Worm (Caenorhabditis elegans) whole organism, mixed stage, embryonic: ENCODE results near the gene nhr-124.

Experiments used
- M03D4.4 ChIP-seq: sonication (generic microtip); optimal IDR thresholded peaks from 2 replicates; lab custom pipeline; 2017; ENCODE audit warnings: mild to moderate bottlenecking, missing genetic modification characterization, missing compliant biosample characterization
- bed-3 ChIP-seq: fragments of 200-800 bp; sonication (Bioruptor generic); optimal IDR thresholded peaks from 3 replicates; lab custom pipeline; 2018; ENCODE audit warnings: mild to moderate bottlenecking, missing genetic modification characterization, moderate library complexity, missing compliant biosample characterization
- blmp-1 ChIP-seq: fragments of 150-350 bp; optimal IDR thresholded peaks from 2 replicates; lab custom pipeline; 2014; ENCODE audit warnings: missing biosample characterization, missing genetic modification characterization
- ceh-39 ChIP-seq: fragments of 150-350 bp; optimal IDR thresholded peaks from 2 replicates; lab custom pipeline; 2014; ENCODE audit warnings: missing biosample characterization, missing genetic modification characterization
- ceh-43 ChIP-seq: fragments of 200-800 bp; sonication (Bioruptor generic); optimal IDR thresholded peaks from 2 replicates; lab custom pipeline; 2018; ENCODE audit warnings: mild to moderate bottlenecking, missing genetic modification characterization, moderate library complexity, missing compliant biosample characterization
- ceh-83 ChIP-seq: fragments of 200-800 bp; sonication (Bioruptor generic); optimal IDR thresholded peaks from 2 replicates; lab custom pipeline; 2018; ENCODE audit warnings: mild to moderate bottlenecking, missing genetic modification characterization, missing compliant biosample characterization
- cnd-1 ChIP-seq: fragments of 200-800 bp; sonication (Bioruptor generic); optimal IDR thresholded peaks from 2 replicates; lab custom pipeline; 2018; ENCODE audit warnings: mild to moderate bottlenecking, missing genetic modification characterization, missing compliant biosample characterization
- drap-1 ChIP-seq: fragments of 200-800 bp; sonication (Bioruptor generic); optimal IDR thresholded peaks from 3 replicates; lab custom pipeline; 2018; ENCODE audit warnings: mild to moderate bottlenecking, missing genetic modification characterization, missing compliant biosample characterization
- elt-1 ChIP-seq: sonication (generic microtip); optimal IDR thresholded peaks from 2 replicates; lab custom pipeline; 2017; ENCODE audit warnings: missing genetic modification characterization, mild to moderate bottlenecking, missing compliant biosample characterization, antibody characterized with exemption, moderate library complexity, borderline replicate concordance; ENCODE audit not compliant: insufficient read depth
- elt-3 ChIP-seq: fragments of 150-350 bp; optimal IDR thresholded peaks from 2 replicates; lab custom pipeline; 2014; ENCODE audit warnings: missing biosample characterization, missing genetic modification characterization
- ham-2 ChIP-seq: fragments of 200-800 bp; sonication (Bioruptor generic); optimal IDR thresholded peaks from 2 replicates; lab custom pipeline; 2018; ENCODE audit warnings: mild to moderate bottlenecking, missing genetic modification characterization, missing compliant biosample characterization
- hlh-1 ChIP-seq: fragments of 150-350 bp; optimal IDR thresholded peaks from 2 replicates; lab custom pipeline; 2014; ENCODE audit warnings: missing biosample characterization, missing genetic modification reagents, missing genetic modification characterization
- lin-13 ChIP-seq: fragments of 150-350 bp; optimal IDR thresholded peaks from 2 replicates; lab custom pipeline; 2014; ENCODE audit warnings: missing biosample characterization, missing genetic modification characterization
- lin-32 ChIP-seq: fragments of 200-800 bp; sonication (Bioruptor generic); optimal IDR thresholded peaks from 2 replicates; lab custom pipeline; 2018; ENCODE audit warnings: mild to moderate bottlenecking, missing genetic modification characterization, missing compliant biosample characterization
- lsy-2 ChIP-seq: fragments of 150-350 bp; optimal IDR thresholded peaks from 2 replicates; lab custom pipeline; 2014; ENCODE audit warnings: missing biosample characterization, missing genetic modification characterization
- mab-5 ChIP-seq: fragments of 150-350 bp; optimal IDR thresholded peaks from 2 replicates; lab custom pipeline; 2014; ENCODE audit warnings: missing biosample characterization, missing genetic modification characterization
- mep-1 ChIP-seq: fragments of 150-350 bp; optimal IDR thresholded peaks from 2 replicates; lab custom pipeline; 2017; ENCODE audit warnings: missing biosample characterization, missing genetic modification reagents, missing genetic modification characterization, inconsistent platforms
- mls-2 ChIP-seq: sonication (generic microtip); optimal IDR thresholded peaks from 2 replicates; lab custom pipeline; 2016; ENCODE audit warnings: mild to moderate bottlenecking, missing genetic modification characterization, moderate library complexity, missing compliant biosample characterization
- nhr-12 ChIP-seq: fragments of 150-350 bp; optimal IDR thresholded peaks from 2 replicates; lab custom pipeline; 2014; ENCODE audit warnings: missing biosample characterization, missing genetic modification characterization
- nhr-2 ChIP-seq: fragments of 150-350 bp; optimal IDR thresholded peaks from 2 replicates; lab custom pipeline; 2014; ENCODE audit warnings: missing biosample characterization, missing genetic modification characterization
- nhr-237 ChIP-seq: fragments of 150-350 bp; optimal IDR thresholded peaks from 2 replicates; lab custom pipeline; 2014; ENCODE audit warnings: missing biosample characterization, missing genetic modification characterization
- nhr-76 ChIP-seq: sonication (generic microtip); optimal IDR thresholded peaks from 2 replicates; lab custom pipeline; 2017; ENCODE audit warnings: missing biosample characterization, missing genetic modification characterization
- pha-4 ChIP-seq: fragments of 150-350 bp; optimal IDR thresholded peaks from 2 replicates; lab custom pipeline; 2018; ENCODE audit warnings: missing biosample characterization, missing genetic modification reagents, missing genetic modification characterization
- sem-2 ChIP-seq: fragments of 200-800 bp; sonication (Bioruptor generic); optimal IDR thresholded peaks from 2 replicates; lab custom pipeline; 2018; ENCODE audit warnings: mild to moderate bottlenecking, missing genetic modification characterization, missing compliant biosample characterization
- snpc-4 ChIP-seq: fragments of 150-350 bp; optimal IDR thresholded peaks from 2 replicates; lab custom pipeline; 2014; ENCODE audit warnings: missing biosample characterization, missing genetic modification characterization
- sptf-1 ChIP-seq: sonication (generic microtip); optimal IDR thresholded peaks from 2 replicates; lab custom pipeline; 2017; ENCODE audit warnings: mild to moderate bottlenecking, missing genetic modification characterization, moderate library complexity, missing compliant biosample characterization
- tbx-8 ChIP-seq: fragments of 200-800 bp; sonication (Bioruptor generic); optimal IDR thresholded peaks from 2 replicates; lab custom pipeline; 2018; ENCODE audit warnings: mild to moderate bottlenecking, missing genetic modification characterization, moderate library complexity, missing compliant biosample characterization
- unc-120 ChIP-seq: sonication (generic microtip); optimal IDR thresholded peaks from 2 replicates; lab custom pipeline; 2017; ENCODE audit warnings: missing genetic modification characterization, missing compliant biosample characterization; ENCODE audit not compliant: poor library complexity, severe bottlenecking
- unc-39 ChIP-seq: fragments of 150-350 bp; optimal IDR thresholded peaks from 2 replicates; lab custom pipeline; 2014; ENCODE audit warnings: missing biosample characterization, missing genetic modification characterization
- unc-62 ChIP-seq: fragments of 150-350 bp; optimal IDR thresholded peaks from 2 replicates; lab custom pipeline; 2014; ENCODE audit warnings: missing biosample characterization, missing genetic modification reagents, missing genetic modification characterization
- zip-8 ChIP-seq: fragments of 150-350 bp; optimal IDR thresholded peaks from 2 replicates; lab custom pipeline; 2014; ENCODE audit warnings: missing biosample characterization, missing genetic modification characterization
- ztf-11 ChIP-seq: fragments of 150-350 bp; optimal IDR thresholded peaks from 2 replicates; lab custom pipeline; 2014; ENCODE audit warnings: missing biosample characterization, missing genetic modification characterization

nhr-124 gene

DNA sequence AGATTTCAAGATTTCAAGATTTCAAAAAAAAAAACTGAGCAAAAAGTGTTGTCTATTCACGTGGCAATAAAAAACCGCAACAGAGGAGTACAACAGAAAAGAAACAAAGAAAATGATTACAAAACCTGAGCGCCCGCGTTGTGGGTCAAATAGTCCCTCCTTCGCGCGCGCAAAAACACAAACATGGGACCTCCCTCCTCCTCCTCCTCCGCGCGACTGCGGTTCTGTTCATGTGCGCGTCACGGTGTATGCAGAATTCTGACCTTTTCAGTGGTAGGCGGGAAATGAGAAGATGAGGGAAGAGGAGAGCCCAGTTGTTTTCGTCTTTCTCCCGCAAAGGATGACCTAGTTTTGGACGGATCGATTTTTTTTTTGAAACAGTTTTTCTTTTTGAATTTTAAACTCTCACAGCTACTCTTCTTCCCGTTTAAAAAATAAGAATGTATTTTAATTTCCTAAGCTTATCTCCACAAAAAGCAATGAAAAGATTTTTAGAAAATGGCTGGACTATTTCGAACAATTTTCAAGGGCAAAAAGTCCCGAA, 6.4 kb upstream of the nhr-124 start, which contains the start of gene C17E7.4:
TSS of gene C17E7.4 (plus strand) at position 494 of the 544 bp plus-strand sequence.
- TF ChIP-seq cnd-1 (tag; lab: Kevin White, UChicago) (no peak), tbx-8 (no peak), mep-1 (tag; lab: Kevin White, UChicago) (no peak), snpc-4 (tag; lab: Kevin White, UChicago) (no peak), unc-120 (tag; lab: Kevin White, UChicago) (no peak), nhr-76 (tag; lab: Kevin White, UChicago) (no peak), zip-8 (tag; lab: Kevin White, UChicago) (no peak), lin-13 (no peak), elt-3 (tag; lab: Kevin White, UChicago) (no peak), sem-2 (GFP tag; lab: Kevin White, UChicago) (no peak), sptf-1 (no peak)

DNA sequence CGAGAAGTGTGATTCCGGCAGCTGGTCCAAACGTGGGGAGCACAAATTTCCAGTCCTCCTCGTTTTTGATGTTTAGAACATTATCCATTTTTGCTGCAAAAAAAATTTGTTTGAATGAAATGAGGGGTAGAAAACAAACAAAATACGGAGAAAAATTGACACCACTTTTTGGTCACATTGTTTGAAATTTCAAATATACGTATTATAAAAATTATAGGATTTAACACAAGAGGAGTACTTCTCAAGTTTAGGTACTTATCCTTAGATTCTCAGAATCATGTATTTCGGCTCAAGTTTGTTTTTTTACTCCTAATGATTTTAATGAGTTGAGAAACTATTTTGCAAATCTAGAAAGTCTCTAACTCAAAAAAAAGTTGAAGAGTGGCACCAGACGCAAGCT, 5.9 kb upstream of the nhr-124 start, which contains the start of gene C17E7.12:
TSS of gene C17E7.12 (minus strand) at position 101 of the 400 bp plus-strand sequence.
- TF ChIP-seq snpc-4 (tag; lab: Kevin White, UChicago): no peak
- TF ChIP-seq ceh-39: no peak
- no peak for TF ChIP-seq ceh-43 (GFP tag; lab: Kevin White, UChicago)
- no peak for TF ChIP-seq blmp-1 (tag; lab: Kevin White, UChicago)
- TF ChIP-seq elt-3 (tag; lab: Kevin White, UChicago): no peak
- no peak for TF ChIP-seq unc-120 (tag; lab: Kevin White, UChicago)
- no peak for TF ChIP-seq lin-32 (GFP tag; lab: Kevin White, UChicago)
- TF ChIP-seq unc-62 (GFP tag; lab: Kevin White, UChicago): no peak
- no peak for TF ChIP-seq mab-5
- no peak for TF ChIP-seq nhr-237 (tag; lab: Kevin White, UChicago)
- no peak for TF ChIP-seq M03D4.4 (tag; lab: Kevin White, UChicago)
- TF ChIP-seq, all 35 proteins: peak for 0

DNA sequence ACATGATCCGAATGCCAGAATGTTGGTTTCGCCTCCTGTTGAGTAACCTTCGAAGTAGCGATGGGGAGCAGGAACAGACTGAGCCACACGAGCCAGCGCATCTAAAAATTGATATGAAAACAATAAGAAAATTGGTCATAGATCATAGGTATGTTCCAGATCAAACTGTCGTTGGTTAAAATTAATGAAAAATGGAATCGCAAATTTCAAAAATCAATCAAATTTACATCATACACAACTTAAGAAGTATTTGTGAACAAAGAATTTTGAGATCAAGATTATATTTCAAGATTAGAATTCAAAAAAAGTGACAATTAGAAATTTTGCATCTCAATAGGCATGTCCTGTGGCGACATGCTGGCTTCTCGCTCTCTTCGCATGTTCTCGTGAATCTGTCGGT, 4.8 kb upstream of the nhr-124 start, which contains the start of gene C17E7.9:
TSS of gene C17E7.9 (minus strand) at position 101 of the 400 bp plus-strand sequence.
- TF ChIP-seq pha-4 (tag; lab: Kevin White, UChicago): no peak
- TF ChIP-seq M03D4.4 (tag; lab: Kevin White, UChicago): no peak
- TF ChIP-seq nhr-237 (tag; lab: Kevin White, UChicago): no peak
- TF ChIP-seq unc-62 (GFP tag; lab: Kevin White, UChicago): no peak
- no peak for TF ChIP-seq elt-1 (tag; lab: Kevin White, UChicago)
- no peak for TF ChIP-seq mab-5
- TF ChIP-seq cnd-1 (tag; lab: Kevin White, UChicago): no peak
- no peak for TF ChIP-seq blmp-1 (tag; lab: Kevin White, UChicago)
- TF ChIP-seq nhr-12 (tag; lab: Kevin White, UChicago): no peak
- TF ChIP-seq sem-2 (GFP tag; lab: Kevin White, UChicago): no peak
- TF ChIP-seq drap-1 (GFP tag; lab: Kevin White, UChicago): no peak
- TF ChIP-seq, all 35 proteins: peak for 0

DNA sequence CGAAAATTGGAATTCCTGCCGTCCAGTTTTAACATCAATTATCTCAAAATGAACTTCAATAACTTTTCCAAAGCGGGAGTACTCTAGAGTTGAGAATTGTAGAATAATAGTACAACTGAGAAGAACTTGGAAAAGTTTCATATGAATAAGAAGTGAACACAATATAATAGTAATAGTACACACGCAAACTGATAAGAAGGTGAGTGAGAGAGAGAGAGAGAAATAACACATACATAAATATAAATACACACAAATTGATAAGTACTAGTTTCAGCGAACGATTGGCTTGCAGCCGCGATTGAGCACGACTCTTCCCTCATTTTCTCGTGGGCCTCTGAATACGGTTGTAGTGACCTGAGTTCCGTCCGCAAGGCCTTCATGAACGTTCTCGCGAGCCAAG, 3.1 kb upstream of the nhr-124 start, which contains the start of gene C17E7.13:
TSS of gene C17E7.13 (minus strand) at position 176 of the 400 bp plus-strand sequence.
- no peak for TF ChIP-seq blmp-1 (tag; lab: Kevin White, UChicago)
- no peak for TF ChIP-seq lin-13
- TF ChIP-seq nhr-12 (tag; lab: Kevin White, UChicago): no peak
- no peak for TF ChIP-seq nhr-2 (tag; lab: Kevin White, UChicago)
- no peak for TF ChIP-seq cnd-1 (tag; lab: Kevin White, UChicago)
- no peak for TF ChIP-seq unc-39 (tag; lab: Kevin White, UChicago)
- TF ChIP-seq lsy-2 (tag; lab: Kevin White, UChicago): no peak
- no peak for TF ChIP-seq ham-2 (GFP tag; lab: Kevin White, UChicago)
- no peak for TF ChIP-seq unc-62 (GFP tag; lab: Kevin White, UChicago)
- TF ChIP-seq sptf-1: no peak
- TF ChIP-seq elt-3 (tag; lab: Kevin White, UChicago): no peak
- no peak for TF ChIP-seq ztf-11
- no peak for TF ChIP-seq nhr-237 (tag; lab: Kevin White, UChicago)
- no peak for TF ChIP-seq ceh-83 (GFP tag; lab: Kevin White, UChicago)
- TF ChIP-seq hlh-1 (tag; lab: Kevin White, UChicago): no peak
- TF ChIP-seq nhr-76 (tag; lab: Kevin White, UChicago): no peak
- no peak for TF ChIP-seq mls-2 (tag; lab: Kevin White, UChicago)
- no peak for TF ChIP-seq sem-2 (GFP tag; lab: Kevin White, UChicago)
- TF ChIP-seq bed-3 (GFP tag; lab: Kevin White, UChicago): no peak
- TF ChIP-seq unc-120 (tag; lab: Kevin White, UChicago): no peak
